Fruit fly (Drosophila melanogaster) Kc167 (cell line): ENCODE results near the gene CG34133.
A peak's percentile ranks its signal among the peaks of the same experiment; 100 is the strongest.

Source experiments
- Myc ChIP-seq: fragments of >200 bp; optimal IDR thresholded peaks from 2 replicates; lab custom pipeline; 2017; ENCODE audit warnings: missing external identifiers
- Sin3A ChIP-seq: fragments of >200 bp; optimal IDR thresholded peaks from 2 replicates; lab custom pipeline; 2018; ENCODE audit warnings: missing external identifiers
- h ChIP-seq: fragments of >200 bp; optimal IDR thresholded peaks from 3 replicates; lab custom pipeline; 2018; ENCODE audit warnings: missing external identifiers
- insv ChIP-seq: fragments of >200 bp; optimal IDR thresholded peaks from 3 replicates; lab custom pipeline; 2018; ENCODE audit warnings: missing external identifiers
- psq ChIP-seq: fragments of >200 bp; optimal IDR thresholded peaks from 2 replicates; lab custom pipeline; 2017; ENCODE audit warnings: missing external identifiers
- ttk ChIP-seq: sonication (Bioruptor generic); optimal IDR thresholded peaks from 2 replicates; lab custom pipeline; 2017; ENCODE audit warnings: missing external identifiers

CG34133 gene

dm6 chr3R:29858806-29859205 is 10.4 kb upstream of the CG34133 start, which contains the start of gene CG7824:
Gene CG7824 (minus strand): TSS chr3R:29858936.
- TF ChIP-seq ttk (lab: Kevin White, UChicago) (no peak), psq (lab: Kevin White, UChicago) (no peak), insv (no peak), Sin3A (lab: Kevin White, UChicago) (no peak), Myc (no peak), h (lab: Kevin White, UChicago) (no peak)

dm6 chr3R:29859763-29860162 is 9.4 kb upstream of the CG34133 start:
- TF ChIP-seq insv (no peak), ttk (lab: Kevin White, UChicago) (no peak), h (lab: Kevin White, UChicago) (no peak), Sin3A (lab: Kevin White, UChicago) (no peak), psq (lab: Kevin White, UChicago) (no peak), Myc (no peak)

DNA sequence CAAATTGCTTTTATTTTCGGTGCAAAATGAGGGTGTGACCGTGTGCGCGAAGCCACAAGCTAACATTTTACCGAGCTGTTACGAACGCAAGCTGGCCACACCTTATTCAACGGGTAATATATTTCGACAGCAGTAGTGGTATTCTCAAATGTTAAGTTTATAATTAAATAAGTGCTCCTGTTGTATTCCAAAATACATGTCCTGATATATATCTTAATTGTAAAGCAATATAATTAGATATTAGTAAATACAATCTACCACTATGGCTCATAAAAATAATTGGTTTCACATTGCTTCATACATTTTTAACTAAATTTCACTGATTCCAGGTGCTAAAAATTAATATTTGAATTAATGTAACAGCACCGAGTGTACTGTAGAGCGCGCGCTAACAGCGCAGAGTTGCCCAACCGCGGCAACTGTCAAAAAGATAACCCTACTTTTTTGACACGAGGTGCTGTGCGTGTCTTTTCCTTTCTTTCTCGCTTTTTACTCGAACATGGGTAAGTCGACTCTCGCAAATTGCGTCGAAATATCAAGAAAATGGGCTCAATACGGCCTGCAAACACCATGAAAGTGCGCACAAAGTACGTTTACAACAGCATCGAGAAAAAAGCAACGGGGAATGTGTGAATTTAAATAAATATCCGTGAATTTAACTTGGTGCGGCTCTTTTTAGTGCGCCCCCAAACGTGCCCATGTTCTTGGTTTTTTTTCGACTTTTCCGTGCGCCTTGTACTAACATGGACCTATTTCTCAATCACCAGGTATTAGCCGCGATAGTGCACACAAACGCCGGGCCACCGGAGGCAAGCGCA is 7.5 kb upstream of the CG34133 start, which contains the start of the genes CG15514 and RpS8:
Gene CG15514, minus strand, starts transcription at position 63 of the 818 bp plus-strand sequence.
Gene RpS8, plus strand, starts transcription at position 151 of the 818 bp plus-strand sequence.
- TF ChIP-seq psq (lab: Kevin White, UChicago), result no peak
- no peak for TF ChIP-seq insv
- TF ChIP-seq ttk (lab: Kevin White, UChicago), result no peak
- TF ChIP-seq Sin3A (lab: Kevin White, UChicago), result no peak
- no peak for TF ChIP-seq h (lab: Kevin White, UChicago)
- TF ChIP-seq Myc, result no peak

DNA sequence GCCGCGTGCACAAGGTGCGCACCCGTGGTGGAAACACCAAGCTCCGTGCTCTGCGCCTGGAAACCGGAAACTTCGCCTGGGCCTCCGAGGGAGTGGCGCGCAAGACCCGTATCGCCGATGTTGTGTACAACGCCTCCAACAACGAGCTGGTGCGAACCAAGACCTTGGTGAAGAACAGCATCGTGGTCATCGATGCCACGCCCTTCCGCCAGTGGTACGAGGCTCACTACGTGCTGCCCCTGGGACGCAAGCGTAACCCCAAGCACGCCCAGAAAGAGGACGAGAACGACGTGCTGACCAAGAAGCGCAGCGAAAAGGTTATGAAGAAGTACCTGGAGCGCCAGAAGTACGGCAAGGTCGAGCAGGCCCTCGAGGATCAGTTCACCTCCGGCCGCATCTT is 6.4 kb upstream of the CG34133 start:
- no peak for TF ChIP-seq h (lab: Kevin White, UChicago)
- TF ChIP-seq Myc, result no peak
- TF ChIP-seq psq (lab: Kevin White, UChicago), result no peak
- TF ChIP-seq Sin3A (lab: Kevin White, UChicago), result no peak
- TF ChIP-seq insv, result no peak
- TF ChIP-seq ttk (lab: Kevin White, UChicago), result peak; percentile 80

- TF ChIP-seq psq (lab: Kevin White, UChicago) (no peak), h (lab: Kevin White, UChicago) (no peak), ttk (lab: Kevin White, UChicago) (no peak)
Observed at dm6 chr3R:29866706-29867105, 2.5 kb upstream of the CG34133 start.

DNA sequence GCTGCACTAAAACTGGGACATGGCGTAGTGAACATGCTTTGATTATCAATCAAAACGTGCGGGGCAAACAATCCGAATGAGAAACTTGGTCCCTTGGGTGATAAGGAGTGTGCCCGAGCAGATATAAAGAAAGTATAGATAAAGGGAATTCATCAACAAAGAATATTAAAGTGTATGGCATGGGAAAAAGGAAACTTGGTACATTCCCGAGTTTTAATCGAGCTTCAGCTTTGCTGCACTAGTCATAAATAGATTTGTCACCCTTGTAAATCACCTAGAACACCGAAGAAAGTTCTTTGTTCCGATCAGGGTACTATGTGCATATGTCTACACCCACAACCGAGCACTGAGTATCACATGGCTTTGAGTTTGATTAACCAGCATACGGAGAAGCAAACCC is 1.7 kb upstream of the CG34133 start:
- no peak for TF ChIP-seq Sin3A (lab: Kevin White, UChicago)
- TF ChIP-seq ttk (lab: Kevin White, UChicago), result no peak
- no peak for TF ChIP-seq Myc
- no peak for TF ChIP-seq psq (lab: Kevin White, UChicago)
- no peak for TF ChIP-seq h (lab: Kevin White, UChicago)
- TF ChIP-seq insv, result no peak

DNA sequence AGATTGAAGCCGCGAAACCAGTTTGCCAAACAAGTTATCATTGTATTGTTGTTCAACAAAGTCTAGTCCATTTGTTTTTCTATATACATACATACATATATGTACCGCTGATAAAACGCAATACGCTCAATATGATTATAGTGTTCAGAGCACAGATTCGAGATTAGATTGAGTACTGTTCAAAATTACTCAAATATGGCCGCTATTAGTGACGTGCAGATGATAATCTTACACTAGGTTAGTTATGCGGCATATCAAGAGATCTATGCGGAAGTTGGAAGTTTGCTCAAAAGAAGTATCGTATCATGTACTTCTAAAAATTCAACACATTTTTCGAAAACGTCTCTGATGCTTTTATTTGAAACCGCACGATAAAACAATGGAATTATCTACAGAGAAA is 1.3 kb upstream of the CG34133 start:
- no peak for TF ChIP-seq insv
- no peak for TF ChIP-seq Myc
- no peak for TF ChIP-seq ttk (lab: Kevin White, UChicago)
- no peak for TF ChIP-seq h (lab: Kevin White, UChicago)
- no peak for TF ChIP-seq psq (lab: Kevin White, UChicago)
- no peak for TF ChIP-seq Sin3A (lab: Kevin White, UChicago)

dm6 chr3R:29868676-29869349 is 352 bp upstream of the CG34133 start, which contains the start of gene Zip99C:
Gene Zip99C (minus strand): TSS chr3R:29868895.
- no peak for TF ChIP-seq psq (lab: Kevin White, UChicago)
- no peak for TF ChIP-seq insv
- no peak for TF ChIP-seq Myc
- no peak for TF ChIP-seq h (lab: Kevin White, UChicago)
- TF ChIP-seq Sin3A (lab: Kevin White, UChicago), result no peak
- no peak for TF ChIP-seq ttk (lab: Kevin White, UChicago)

DNA sequence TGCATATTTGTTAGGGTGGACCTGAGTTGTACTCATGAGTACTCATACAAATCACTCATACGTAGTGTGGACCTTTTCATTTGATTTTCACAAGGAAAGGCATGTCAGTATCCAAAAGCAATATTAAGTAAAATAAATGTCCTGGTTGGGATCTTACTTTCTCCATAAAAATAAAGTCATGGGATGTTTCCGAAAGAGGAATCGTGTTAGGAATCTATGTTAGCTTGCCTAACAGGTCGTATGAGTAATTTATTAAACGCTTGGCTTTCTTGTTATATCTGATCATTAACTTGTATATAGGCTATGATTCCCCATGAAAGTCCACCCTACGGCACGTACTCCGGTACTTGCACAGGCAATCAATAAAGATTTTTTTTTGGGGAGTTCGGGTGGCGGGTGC is 6.7 kb downstream of the CG34133 start:
- TF ChIP-seq insv (no peak), ttk (lab: Kevin White, UChicago) (no peak), Myc (no peak), psq (lab: Kevin White, UChicago) (no peak), Sin3A (lab: Kevin White, UChicago) (no peak), h (lab: Kevin White, UChicago) (no peak)

DNA sequence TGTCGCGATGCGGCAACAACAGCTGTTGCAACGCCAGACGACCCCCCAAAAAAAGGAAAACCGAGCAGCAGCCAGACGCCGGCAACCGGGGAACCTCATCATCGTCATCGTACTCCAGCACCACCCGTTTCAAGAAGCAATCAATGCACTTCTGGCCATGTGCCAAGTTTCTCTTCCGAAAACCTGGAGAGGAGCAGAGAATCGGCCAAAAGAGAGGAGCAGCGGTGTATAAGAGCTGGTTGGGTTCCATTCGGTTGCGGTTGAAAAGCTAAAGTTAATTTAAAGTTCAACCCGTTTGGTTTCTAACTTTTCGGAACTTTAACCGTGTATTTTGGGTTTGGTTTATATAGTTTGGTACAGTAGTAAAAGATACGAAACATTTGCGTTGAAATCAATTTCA is 7.1 kb downstream of the CG34133 start:
- no peak for TF ChIP-seq psq (lab: Kevin White, UChicago)
- TF ChIP-seq h (lab: Kevin White, UChicago), result no peak
- no peak for TF ChIP-seq insv

DNA sequence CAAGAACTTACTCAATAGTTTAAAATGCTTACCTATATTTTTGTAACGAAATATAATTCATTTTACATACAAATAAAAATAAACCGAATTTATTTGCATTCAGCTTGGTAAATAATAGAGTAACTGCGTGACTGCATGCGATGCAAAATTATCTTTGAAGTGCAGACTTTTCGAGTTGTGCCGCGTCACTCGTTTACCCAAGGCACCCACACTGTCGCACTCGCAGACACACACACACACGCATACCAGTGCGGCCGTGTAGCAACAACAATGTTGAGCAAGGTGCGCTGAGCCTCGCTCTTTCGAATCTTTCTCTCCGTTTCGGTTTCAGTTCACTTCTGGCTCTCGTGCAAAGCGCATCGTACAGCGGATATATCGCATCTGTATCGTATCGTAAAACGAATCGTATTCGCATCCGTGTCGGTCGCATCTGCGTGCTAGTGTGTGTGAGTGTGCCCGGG is 7.6 kb downstream of the CG34133 start, which contains the start of gene CG31038:
Gene CG31038, plus strand, starts transcription at position 327 of the 461 bp plus-strand sequence.
- no peak for TF ChIP-seq insv
- no peak for TF ChIP-seq Sin3A (lab: Kevin White, UChicago)
- no peak for TF ChIP-seq Myc
- no peak for TF ChIP-seq h (lab: Kevin White, UChicago)
- no peak for TF ChIP-seq ttk (lab: Kevin White, UChicago)
- TF ChIP-seq psq (lab: Kevin White, UChicago), result no peak

DNA sequence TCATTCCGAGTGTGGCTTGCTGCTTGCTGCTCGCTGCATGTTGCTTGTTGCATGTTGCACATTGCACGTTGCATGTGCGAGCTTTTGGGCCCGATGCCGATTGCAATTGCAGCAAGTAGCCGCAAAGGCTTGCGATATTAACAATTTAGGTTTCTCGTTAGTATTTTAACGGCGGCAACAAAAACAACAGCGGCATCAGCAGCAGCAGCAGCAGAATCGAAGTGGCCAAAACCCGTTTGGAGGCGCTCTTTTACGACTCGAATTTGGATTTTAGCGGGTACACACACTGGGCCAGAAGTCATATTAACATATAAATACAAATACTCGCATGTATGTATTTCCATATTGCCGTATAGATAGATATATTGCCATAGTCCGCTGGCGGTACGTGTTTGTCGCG is 11.1 kb downstream of the CG34133 start:
- TF ChIP-seq Sin3A (lab: Kevin White, UChicago) (no peak), psq (lab: Kevin White, UChicago) (no peak), Myc (no peak), ttk (lab: Kevin White, UChicago) (no peak), h (lab: Kevin White, UChicago) (no peak), insv (no peak)
